Worm (Caenorhabditis elegans): Measurements from ENCODE around the gene K08H2.2.
A peak's percentile ranks its signal among the peaks of the same experiment; 100 is the strongest.

The K08H2.2 gene

DNA sequence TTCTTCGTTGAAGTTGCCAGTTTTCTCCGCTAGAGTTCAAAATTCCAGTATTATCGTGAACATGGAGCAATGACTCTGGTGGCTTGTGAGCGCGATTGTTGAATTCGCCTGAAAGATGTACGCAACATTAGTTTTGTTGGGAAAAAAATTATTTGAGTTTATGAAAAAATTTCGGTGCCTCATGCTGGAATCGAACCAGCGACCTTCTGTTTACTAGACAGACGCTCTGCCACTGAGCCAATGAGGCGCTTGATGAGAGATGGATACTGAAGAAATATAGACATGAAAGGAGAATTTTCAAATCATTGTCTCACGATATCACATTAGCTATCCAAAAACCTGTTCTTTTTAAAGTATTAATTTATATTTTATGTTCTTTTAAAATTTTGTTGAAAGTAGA, 48.7 kb upstream of the K08H2.2 start (continued):
- TF ChIP-seq snpc-1.3 (tag; optimal IDR thresholded peaks at IDR 0.05; ENCODE audit: insufficient read depth) (no peak), pha-4 (tag; optimal IDR thresholded peaks at IDR 0.05) (no peak), F23B12.7 (tag; optimal IDR thresholded peaks at IDR 0.05; ENCODE audit: insufficient read depth) (peak; percentile 43), Y56A3A.18 (GFP tag; IDR thresholded peaks at IDR 0.05) (peak; percentile 57; the same call in 1 of the 2 replicates), B0336.3 (GFP tag; IDR thresholded peaks at IDR 0.05) (no peak), ceh-79 (tag; optimal IDR thresholded peaks at IDR 0.05) (peak; percentile 17), F52B5.7 (tag; optimal IDR thresholded peaks at IDR 0.05) (peak; percentile 65), F10E7.11 (tag; optimal IDR thresholded peaks at IDR 0.05) (no peak), efl-1 (GFP tag; optimal IDR thresholded peaks at IDR 0.05) (no peak), aptf-3 (GFP tag; IDR thresholded peaks at IDR 0.05) (peak; percentile 70; the same call in 1 of the 2 replicates), lir-1 (GFP tag; conservative IDR thresholded peaks at IDR 0.05) (no peak), lsy-27 (tag; optimal IDR thresholded peaks at IDR 0.05; ENCODE audit: borderline replicate concordance, insufficient read depth) (no peak), tlf-1 (GFP tag; optimal IDR thresholded peaks at IDR 0.05) (no peak), zfh-2 (GFP tag; conservative IDR thresholded peaks at IDR 0.05) (no peak), ccch-3 (GFP tag; optimal IDR thresholded peaks at IDR 0.05) (peak; percentile 18), lsl-1 (GFP tag; optimal IDR thresholded peaks at IDR 0.05) (no peak), Y53F4B.3 (GFP tag; IDR thresholded peaks at IDR 0.05) (peak; percentile 49; the same call in 1 of the 2 replicates), ceh-91 (GFP tag; IDR thresholded peaks at IDR 0.05) (no peak), pbrm-1 (GFP tag; IDR thresholded peaks at IDR 0.05) (peak; percentile 73), snpc-4 (GFP tag; optimal IDR thresholded peaks at IDR 0.05) (peak; percentile 11), snpc-4 (tag; optimal IDR thresholded peaks at IDR 0.05) (peak in 1 of 4 experiments; percentile 34), Y95B8A.8 (GFP tag; IDR thresholded peaks at IDR 0.05) (no peak), lin-54 (GFP tag; optimal IDR thresholded peaks at IDR 0.05) (no peak), F37B4.10 (GFP tag; IDR thresholded peaks at IDR 0.05) (no peak), cebp-2 (GFP tag; IDR thresholded peaks at IDR 0.05) (no peak), mxl-1 (tag; optimal IDR thresholded peaks at IDR 0.05) (peak; percentile 81), ceh-58 (GFP tag; IDR thresholded peaks at IDR 0.05) (no peak), attf-3 (GFP tag; conservative IDR thresholded peaks at IDR 0.05) (no peak), atf-7 (tag; optimal IDR thresholded peaks at IDR 0.05) (no peak), chd-7 (tag; optimal IDR thresholded peaks at IDR 0.05) (peak; percentile 12), nhr-80 (tag; optimal IDR thresholded peaks at IDR 0.05) (peak; percentile 4), xnd-1 (tag; optimal IDR thresholded peaks at IDR 0.05) (no peak), Y67H2A.10 (GFP tag; conservative IDR thresholded peaks at IDR 0.05) (no peak), attf-5 (GFP tag; optimal IDR thresholded peaks at IDR 0.05) (peak; percentile 25), cebp-1 (GFP tag; IDR thresholded peaks at IDR 0.05) (no peak), cebp-1 (tag; optimal IDR thresholded peaks at IDR 0.05) (no peak), lin-40 (tag; optimal IDR thresholded peaks at IDR 0.05) (no peak), rcor-1 (GFP tag; IDR thresholded peaks at IDR 0.05) (peak; percentile 22; the same call in 1 of the 2 replicates), F57C9.4 (tag; optimal IDR thresholded peaks at IDR 0.05) (no peak), zim-3 (tag; optimal IDR thresholded peaks at IDR 0.05) (peak; percentile 38)

DNA sequence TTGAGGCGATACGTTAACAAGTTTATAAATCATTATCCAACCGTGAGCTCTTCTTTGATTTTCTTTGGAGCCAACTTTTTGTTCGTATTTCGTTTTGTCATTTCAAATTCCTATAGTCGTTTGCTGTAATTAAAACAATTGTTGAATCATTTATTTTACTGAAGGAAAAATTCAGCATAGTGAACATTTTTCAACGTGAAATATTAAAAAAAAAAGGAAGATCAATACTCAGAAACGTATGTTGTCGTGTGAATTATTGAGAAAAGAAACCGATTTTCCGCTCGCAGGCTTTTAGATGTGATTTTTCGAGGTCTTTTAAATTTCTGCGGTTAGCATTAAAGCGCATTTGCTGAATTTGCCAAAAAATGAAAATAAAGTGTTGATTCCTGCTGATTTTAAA, 44.1 kb upstream of the K08H2.2 start, which contains the start of gene phf-33:
Gene phf-33 (minus strand): TSS at position 101 of the 400 bp plus-strand sequence.
- TF ChIP-seq F55B11.4 (tag; optimal IDR thresholded peaks at IDR 0.05; ENCODE audit: borderline replicate concordance, insufficient read depth) = no peak
- no peak for TF ChIP-seq ztf-25 (GFP tag; IDR thresholded peaks at IDR 0.05)

Data from whole organism, young adult.